Worm (Caenorhabditis elegans): ENCODE results near the gene Y17G9B.11.

DNA sequence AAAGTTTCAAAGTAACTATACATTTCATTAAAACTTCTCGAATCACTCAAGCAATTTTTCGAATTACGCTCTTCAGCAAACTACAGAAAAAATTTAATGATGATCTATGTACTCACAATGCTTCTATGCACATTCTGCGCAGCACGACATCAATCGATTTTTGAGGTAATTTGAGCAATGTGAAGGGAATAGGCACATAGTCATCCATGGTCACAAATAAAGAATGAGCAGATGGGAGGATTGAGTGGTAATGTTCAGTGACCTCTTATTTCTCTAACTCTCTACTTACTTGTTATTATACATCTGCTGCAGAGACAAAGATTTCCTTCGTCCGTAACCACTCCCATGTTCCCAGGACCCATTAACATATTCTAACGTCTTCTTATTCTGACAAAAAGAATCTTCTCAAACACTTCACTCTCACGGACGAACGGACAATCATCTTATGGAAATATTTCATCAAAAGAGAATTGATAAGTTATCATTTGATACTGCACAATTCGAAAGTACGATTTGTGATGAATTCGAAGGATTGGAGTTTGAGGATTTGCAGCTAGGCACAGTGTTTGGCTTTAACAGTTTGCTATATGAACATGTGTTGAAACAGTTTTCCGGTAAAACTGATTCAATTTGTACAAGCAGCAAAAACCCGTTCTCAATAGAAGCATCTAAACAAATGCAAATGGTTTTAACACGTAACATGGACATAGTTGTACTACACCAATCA, at the start of gene Y17G9B.11, which contains the start of gene fbxb-77:
- no peak for TF ChIP-seq ZK546.5 (tag; optimal IDR thresholded peaks at IDR 0.05)
- TF ChIP-seq nhr-6 (tag; optimal IDR thresholded peaks at IDR 0.05) = no peak
- TF ChIP-seq fos-1 (tag; optimal IDR thresholded peaks at IDR 0.05) = no peak
